Fruit fly (Drosophila melanogaster) whole organism, larva: Measurements from ENCODE around the gene Cyp18a1.

ENCODE experiments used
- noc ChIP-seq: fragments of 200-800 bp; sonication (Bioruptor generic); optimal IDR thresholded peaks from 3 replicates; lab custom pipeline; 2019; ENCODE audit warnings: missing biosample characterization, mild to moderate bottlenecking, missing genetic modification characterization, moderate library complexity

Cyp18a1 gene

DNA sequence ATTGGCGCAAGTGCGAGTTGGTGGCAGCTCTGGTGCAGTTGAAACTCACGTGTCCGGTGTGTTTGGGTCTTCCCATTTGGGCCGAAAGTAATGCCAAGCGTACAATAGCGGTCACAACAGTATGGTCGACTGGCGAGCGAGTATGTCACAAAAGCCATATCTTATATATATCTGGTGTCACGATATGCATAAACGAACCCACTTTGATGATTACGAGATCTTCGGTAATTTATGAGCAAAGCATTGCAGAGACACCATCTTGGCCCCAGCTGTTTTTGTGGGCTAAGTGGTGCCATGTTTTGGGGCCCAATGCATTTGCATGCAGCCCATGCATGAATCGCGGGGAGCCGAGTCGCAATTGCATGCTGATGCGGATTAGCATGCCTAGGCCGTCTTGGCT, 14.0 kb downstream of the Cyp18a1 start:
- TF ChIP-seq noc (tag; lab: Kevin White, UChicago) = no peak

DNA sequence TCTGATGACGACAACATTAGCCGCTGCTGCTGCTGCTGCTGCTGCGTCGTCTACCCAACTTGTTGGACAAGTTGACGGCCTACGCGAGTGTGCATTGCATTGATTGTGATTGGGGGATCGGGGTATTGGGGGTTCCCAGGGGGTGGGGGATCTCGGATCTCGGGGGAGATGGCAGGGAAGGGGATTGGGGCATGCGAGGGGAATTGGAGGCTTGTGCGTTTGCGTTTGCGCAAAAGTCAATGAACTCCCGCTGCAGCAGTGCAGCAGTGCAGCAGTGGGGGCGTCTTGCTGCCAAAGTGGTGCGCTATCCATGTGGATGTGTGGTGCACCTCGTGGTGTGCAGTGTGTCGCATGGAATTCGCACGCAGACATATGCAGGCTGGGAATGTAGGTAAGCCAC, 16.1 kb downstream of the Cyp18a1 start:
- no peak for TF ChIP-seq noc (tag; lab: Kevin White, UChicago)

DNA sequence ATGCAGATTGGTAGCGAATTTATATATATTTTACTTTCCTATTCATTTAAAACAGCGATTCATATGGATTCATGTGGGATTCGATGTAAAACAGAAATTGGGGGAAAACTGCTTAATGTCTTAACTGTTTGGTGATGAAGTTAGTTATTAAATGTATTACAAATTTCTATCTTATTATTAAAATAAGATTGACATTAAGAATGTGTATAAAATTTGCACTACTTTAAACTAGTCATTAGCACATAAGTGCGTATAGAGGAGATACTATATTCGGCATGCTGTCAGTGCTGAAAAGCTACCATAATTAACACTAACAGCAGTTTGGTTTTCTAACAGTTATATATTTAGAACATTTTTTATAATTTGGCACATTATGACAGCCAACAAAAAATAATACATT, 17.1 kb downstream of the Cyp18a1 start:
- no peak for TF ChIP-seq noc (tag; lab: Kevin White, UChicago)

DNA sequence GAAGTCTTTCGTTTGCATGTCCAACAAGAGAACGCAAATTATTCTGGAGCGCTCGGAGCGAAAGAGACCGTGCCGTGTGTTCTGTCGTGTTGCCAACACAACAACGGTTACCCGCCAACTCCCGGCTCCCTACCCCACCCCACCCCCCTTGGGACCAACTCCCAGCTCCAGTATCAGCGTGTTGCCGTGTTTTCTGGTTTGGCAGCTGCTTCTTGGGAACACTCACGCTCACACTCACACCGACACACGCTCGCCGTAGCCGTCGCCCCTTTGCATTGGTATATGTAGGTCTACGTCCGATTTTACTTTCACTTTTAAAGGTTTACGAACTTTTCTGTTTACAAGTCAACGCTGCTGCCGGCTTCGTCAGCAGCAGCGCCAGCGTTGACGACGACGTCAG, 17.6 kb downstream of the Cyp18a1 start:
- TF ChIP-seq noc (tag; lab: Kevin White, UChicago) = no peak

DNA sequence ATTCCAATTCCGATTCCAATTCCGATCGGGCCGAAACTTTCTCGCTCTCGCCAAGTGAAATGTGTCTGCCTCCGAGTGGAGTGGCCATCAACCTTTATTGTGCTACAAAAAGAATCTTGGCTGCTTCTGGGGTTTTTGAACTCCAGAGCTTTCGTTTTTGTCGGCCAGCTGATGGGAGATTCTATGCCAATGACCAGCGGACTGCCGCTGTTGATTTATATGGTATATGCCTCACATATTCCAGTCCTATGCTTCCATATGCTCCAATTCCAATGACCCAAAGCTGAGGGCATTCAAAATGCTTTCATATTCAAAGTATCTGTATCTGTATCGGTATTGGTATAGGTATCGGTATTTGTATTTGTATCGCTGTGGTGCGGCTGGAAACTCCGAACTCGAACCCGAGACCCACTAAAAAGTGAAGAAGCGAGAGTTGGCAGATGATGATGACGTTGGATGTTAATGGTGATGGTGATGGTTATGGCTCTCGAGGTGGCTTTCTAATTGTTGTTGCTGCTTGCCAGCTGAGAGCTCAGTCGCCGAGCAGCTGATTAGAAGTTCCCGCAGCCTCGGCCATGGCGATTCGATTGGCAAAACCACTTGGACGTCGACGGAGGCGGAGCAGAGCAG, 19.8 kb downstream of the Cyp18a1 start:
- no peak for TF ChIP-seq noc (tag; lab: Kevin White, UChicago)

DNA sequence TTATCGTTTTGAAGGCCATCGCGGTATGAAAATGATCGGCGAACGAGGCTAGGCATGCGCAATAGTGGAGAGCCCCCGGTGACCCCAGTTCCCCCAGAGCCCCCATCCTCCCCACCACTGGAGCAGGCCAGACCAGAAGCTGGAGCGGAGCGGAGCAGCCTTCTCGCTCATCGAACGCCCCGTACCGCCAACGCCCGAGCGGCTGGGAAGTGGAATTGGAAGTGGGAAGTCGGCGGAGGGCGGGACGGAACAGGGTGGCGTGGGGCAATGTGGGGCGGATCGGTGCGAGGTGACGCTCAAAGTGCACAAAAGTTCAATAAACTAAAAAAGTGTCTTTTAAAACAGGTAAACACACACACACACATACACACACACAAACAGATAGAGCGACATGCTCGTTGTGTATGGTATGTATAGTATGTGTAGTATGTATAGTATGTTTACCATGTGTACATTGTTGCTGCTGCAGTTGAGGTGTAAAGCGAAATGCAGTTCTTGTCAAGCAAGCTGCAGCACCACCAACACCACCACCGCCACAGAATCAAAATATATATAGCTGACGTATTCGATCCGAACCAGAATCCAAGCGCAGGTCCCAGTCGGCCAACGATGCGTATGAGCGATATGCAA, 21.2 kb downstream of the Cyp18a1 start:
- TF ChIP-seq noc (tag; lab: Kevin White, UChicago) = no peak

DNA sequence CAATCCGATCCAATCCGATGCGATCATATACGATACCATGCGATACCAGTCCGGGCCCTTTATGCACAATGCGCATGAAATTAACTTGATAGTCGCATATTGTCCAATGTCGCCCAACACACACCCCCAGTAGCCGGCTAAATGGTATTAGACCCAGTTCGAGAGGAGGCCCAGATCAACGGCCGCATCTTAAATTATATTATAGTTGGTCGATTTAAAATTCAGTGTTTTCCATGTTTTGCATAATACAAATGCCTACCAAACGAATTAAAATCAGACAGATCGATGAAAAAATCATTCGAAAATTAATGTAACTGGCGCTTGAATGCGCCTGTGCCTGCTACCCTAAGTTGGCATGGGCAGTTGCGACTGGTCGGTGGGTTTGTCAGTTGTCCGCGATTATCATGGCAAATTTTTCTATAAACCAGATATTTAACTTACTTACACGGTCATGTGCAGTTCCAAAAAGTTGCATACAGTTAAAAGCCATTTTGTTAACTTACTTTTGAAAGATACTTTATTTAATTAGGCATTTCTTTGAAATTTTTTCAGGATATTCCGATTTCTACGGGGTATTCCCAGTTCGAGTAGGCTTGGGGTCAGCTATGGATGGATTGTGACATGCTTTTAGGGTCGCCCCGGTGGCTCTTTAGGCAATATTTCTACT, 22.9 kb downstream of the Cyp18a1 start:
- TF ChIP-seq noc (tag; lab: Kevin White, UChicago) = no peak

DNA sequence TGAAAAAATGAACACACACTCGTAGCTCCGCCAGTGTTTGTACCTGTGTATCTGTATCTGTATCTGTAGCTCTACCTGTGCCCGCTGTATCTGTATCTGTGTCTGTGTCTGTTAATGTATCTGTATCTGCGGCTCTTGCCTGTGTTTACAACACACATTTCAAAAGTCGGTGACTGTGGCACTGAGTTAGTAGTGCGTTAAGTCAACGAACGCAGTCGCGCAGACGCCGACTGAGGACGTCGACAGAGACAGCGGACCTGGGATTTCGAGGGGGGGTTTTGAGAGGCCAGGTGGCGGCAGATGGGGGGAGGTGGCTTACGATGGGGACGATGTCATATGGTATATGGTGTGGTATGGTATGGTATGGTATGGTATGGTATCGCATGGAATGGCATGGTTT, 24.5 kb downstream of the Cyp18a1 start:
- no peak for TF ChIP-seq noc (tag; lab: Kevin White, UChicago)

DNA sequence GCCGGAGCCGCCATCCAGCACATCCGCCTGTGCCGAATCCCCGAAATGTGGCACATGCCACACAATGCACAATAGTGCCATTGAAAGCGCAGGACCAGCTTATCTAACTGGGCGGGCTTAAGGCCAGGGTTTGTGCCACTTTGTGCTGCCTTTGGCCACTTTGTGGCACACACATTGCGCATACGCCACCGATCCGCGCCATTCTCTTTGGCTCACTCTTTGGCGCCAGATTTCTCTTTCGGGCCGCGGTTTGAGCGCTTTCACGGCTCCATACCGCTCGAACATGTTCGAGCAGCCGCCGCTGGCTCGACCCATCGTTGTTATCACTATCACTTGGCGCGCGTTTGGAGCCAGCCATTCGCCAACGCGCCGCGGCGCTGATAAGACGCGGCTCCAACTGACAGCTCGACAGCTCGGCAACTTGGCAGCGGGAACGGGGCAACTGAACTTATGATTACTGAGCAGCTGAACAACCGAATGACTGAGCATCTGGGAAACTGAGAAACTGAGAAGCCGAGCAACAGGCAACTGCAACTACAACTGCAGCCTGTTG, 27.1 kb downstream of the Cyp18a1 start:
- no peak for TF ChIP-seq noc (tag; lab: Kevin White, UChicago)

DNA sequence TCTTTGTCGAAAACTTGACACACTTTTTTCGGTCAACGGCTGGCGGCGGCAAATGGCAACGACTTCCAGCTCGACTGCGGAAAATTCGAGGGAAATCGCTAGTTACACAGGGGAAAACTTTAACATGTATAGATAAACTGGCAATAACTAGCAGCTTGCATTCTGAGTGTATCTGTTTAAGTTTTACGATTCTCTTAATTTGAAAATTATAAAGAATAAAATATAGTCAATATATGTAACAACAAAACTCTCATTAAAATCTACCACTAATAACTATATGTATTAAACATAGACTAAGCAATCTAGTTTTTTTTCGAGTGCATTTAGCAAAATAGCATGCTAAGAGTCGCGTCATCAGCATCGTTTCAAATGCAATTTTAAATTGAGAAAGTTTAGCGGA, 29.5 kb downstream of the Cyp18a1 start:
- no peak for TF ChIP-seq noc (tag; lab: Kevin White, UChicago)

DNA sequence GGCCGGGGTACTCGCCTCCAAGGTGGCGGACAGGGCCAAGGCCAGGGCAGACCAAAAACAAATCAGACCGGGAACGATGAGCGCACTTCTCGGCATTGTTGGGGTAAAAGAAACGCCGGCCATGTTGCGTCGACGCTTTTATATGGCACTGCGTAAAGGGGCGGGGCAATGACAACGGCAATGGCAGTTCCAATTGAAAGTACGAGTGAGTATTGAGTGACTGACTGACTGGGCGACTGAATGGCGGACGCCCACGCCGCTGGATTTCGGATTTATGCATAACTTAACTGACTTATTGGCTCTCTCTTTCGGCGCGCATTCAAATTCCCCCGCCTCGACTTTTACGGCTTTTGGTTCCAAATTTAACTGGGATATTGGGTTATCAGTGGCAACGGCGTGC, 30.8 kb downstream of the Cyp18a1 start, which contains the start of gene CG6696:
Gene CG6696 (minus strand): TSS at position 101 of the 400 bp plus-strand sequence.
- TF ChIP-seq noc (tag; lab: Kevin White, UChicago) = no peak

DNA sequence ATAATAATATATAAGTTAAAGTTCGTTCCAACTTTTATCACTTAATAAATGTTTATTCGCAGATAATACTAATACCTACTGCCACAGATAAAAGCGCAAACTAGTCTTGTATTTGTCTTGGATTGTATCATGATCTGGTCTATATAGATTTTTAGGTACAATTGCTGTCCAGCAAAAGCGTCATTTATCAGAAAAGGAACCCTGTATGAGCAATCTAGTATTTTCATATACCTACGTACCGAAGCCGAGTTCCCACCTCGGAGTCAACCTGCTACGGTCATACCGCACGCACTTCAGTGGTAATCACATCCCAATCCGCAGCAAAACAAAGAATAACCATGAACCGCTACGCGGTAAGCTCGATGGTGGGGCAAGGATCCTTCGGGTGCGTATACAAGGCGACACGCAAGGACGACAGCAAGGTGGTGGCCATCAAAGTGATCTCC, 35.3 kb downstream of the Cyp18a1 start, which contains the start of gene fu:
Gene fu (plus strand): TSS at position 254 of the 446 bp plus-strand sequence.
- TF ChIP-seq noc (tag; lab: Kevin White, UChicago) = peak; percentile 17

DNA sequence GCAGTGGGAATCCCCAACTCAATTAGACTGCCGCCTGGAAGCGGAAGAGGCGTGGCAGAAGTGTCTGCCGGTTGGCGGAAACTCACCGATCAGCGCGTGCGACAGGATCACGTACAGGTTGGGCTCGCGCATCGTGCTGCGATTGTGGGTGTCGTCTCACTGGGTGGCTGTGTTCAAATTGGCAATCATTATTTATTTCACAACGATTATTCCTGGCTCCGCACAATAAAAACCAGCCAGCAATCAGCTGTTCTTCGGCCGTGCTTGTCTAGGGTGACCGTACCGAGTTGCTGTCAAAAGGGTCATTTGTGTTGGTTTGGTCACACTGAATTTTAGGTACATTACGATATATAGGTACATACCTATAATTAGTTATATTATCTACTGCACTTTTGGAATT, 35.8 kb downstream of the Cyp18a1 start, which contains the start of gene CG6659:
Gene CG6659 (minus strand): TSS at position 275 of the 400 bp plus-strand sequence.
- TF ChIP-seq noc (tag; lab: Kevin White, UChicago) = no peak

DNA sequence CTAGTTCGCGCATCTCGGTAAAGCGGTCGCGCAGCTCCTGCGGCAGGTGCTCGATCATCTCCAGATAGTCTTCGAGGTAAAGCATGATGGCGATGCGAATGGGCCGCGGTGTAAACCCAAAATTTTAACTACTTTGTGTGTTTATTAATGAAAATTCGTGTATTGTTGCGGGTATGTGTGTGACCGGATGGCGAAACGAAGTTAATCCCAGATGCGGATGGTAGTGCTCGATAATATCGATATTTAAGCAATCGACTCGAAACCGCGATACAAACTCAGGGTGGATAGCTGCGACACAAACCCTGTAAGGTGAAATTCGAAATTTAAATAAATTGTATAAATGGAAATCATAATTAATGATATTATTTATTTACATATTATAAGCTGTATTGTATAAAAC, 40.0 kb downstream of the Cyp18a1 start, which contains the start of gene Ing3:
Gene Ing3 (minus strand): TSS at position 213 of the 400 bp plus-strand sequence.
- TF ChIP-seq noc (tag; lab: Kevin White, UChicago) = no peak

DNA sequence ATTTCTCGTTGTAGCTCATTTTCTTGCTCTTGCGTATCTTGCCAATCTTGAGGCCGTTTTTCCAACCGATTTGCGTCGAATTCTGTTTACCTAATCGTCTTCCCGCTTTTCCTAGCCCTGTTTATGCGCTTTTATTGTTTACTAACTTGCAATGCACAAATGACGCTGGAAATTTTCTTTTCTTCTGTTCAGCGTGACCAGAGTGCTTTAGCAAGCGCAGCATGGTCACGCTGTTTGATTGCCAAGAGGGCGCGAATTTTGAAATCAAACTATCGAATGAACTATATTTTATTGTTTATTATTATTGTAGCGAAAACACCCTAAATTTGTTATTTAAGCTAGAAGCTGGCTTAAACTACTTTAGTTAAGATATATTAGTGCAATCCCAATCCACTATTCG, 42.6 kb downstream of the Cyp18a1 start, which contains the start of gene Hou:
Gene Hou (minus strand): TSS at position 193 of the 400 bp plus-strand sequence.
- no peak for TF ChIP-seq noc (tag; lab: Kevin White, UChicago)

DNA sequence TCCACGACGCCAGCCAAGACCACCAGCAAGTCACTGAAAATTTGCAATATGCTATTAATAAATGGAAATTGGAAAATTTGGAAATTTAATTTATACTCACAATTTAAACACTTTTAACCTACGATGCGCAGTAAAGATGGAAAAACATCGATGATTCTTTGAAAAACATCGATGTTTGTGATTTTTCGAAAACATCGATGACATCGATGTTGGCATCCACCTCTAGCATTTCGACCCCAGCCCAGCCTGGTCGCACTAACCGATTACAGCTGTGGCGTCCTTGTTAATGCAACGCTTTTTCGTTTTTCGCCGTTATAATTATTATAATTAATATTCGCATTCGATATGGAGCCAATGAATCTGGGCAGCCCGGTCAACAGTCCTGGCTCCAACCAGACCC, 44.9 kb downstream of the Cyp18a1 start, which contains the start of gene Nup35:
Gene Nup35 (plus strand): TSS at position 222 of the 400 bp plus-strand sequence.
- TF ChIP-seq noc (tag; lab: Kevin White, UChicago) = no peak
